Worm (Caenorhabditis elegans) whole organism, mixed stage, embryonic: Measurements from ENCODE around the gene ceh-22.

ENCODE experiments used
- blmp-1 ChIP-seq: fragments of 150-350 bp; optimal IDR thresholded peaks from 2 replicates; lab custom pipeline; 2014; ENCODE audit warnings: missing biosample characterization, missing genetic modification characterization
- elt-1 ChIP-seq: sonication (generic microtip); optimal IDR thresholded peaks from 2 replicates; lab custom pipeline; 2017; ENCODE audit warnings: missing genetic modification characterization, mild to moderate bottlenecking, missing compliant biosample characterization, antibody characterized with exemption, moderate library complexity, borderline replicate concordance; ENCODE audit not compliant: insufficient read depth
- elt-3 ChIP-seq: fragments of 150-350 bp; optimal IDR thresholded peaks from 2 replicates; lab custom pipeline; 2014; ENCODE audit warnings: missing biosample characterization, missing genetic modification characterization
- lsy-2 ChIP-seq: fragments of 150-350 bp; optimal IDR thresholded peaks from 2 replicates; lab custom pipeline; 2014; ENCODE audit warnings: missing biosample characterization, missing genetic modification characterization
- mep-1 ChIP-seq: fragments of 150-350 bp; optimal IDR thresholded peaks from 2 replicates; lab custom pipeline; 2017; ENCODE audit warnings: missing biosample characterization, missing genetic modification reagents, missing genetic modification characterization, inconsistent platforms
- nhr-12 ChIP-seq: fragments of 150-350 bp; optimal IDR thresholded peaks from 2 replicates; lab custom pipeline; 2014; ENCODE audit warnings: missing biosample characterization, missing genetic modification characterization
- nhr-28 ChIP-seq: fragments of 150-350 bp; optimal IDR thresholded peaks from 2 replicates; lab custom pipeline; 2014; ENCODE audit warnings: missing biosample characterization, missing genetic modification characterization
- nhr-76 ChIP-seq: sonication (generic microtip); optimal IDR thresholded peaks from 2 replicates; lab custom pipeline; 2017; ENCODE audit warnings: missing biosample characterization, missing genetic modification characterization
- pha-4 ChIP-seq: fragments of 150-350 bp; optimal IDR thresholded peaks from 2 replicates; lab custom pipeline; 2018; ENCODE audit warnings: missing biosample characterization, missing genetic modification reagents, missing genetic modification characterization
- snpc-4 ChIP-seq: fragments of 150-350 bp; optimal IDR thresholded peaks from 2 replicates; lab custom pipeline; 2014; ENCODE audit warnings: missing biosample characterization, missing genetic modification characterization
- sptf-1 ChIP-seq: sonication (generic microtip); optimal IDR thresholded peaks from 2 replicates; lab custom pipeline; 2017; ENCODE audit warnings: mild to moderate bottlenecking, missing genetic modification characterization, moderate library complexity, missing compliant biosample characterization
- unc-120 ChIP-seq: sonication (generic microtip); optimal IDR thresholded peaks from 2 replicates; lab custom pipeline; 2017; ENCODE audit warnings: missing genetic modification characterization, missing compliant biosample characterization; ENCODE audit not compliant: poor library complexity, severe bottlenecking
- unc-39 ChIP-seq: fragments of 150-350 bp; optimal IDR thresholded peaks from 2 replicates; lab custom pipeline; 2014; ENCODE audit warnings: missing biosample characterization, missing genetic modification characterization
- ztf-11 ChIP-seq: fragments of 150-350 bp; optimal IDR thresholded peaks from 2 replicates; lab custom pipeline; 2014; ENCODE audit warnings: missing biosample characterization, missing genetic modification characterization

ce11 chrV:10648146-10648545 is 23.6 kb upstream of the ceh-22 start, which contains the start of gene aqp-6:
- TF ChIP-seq nhr-28 (tag; lab: Kevin White, UChicago) (no peak), elt-1 (tag; lab: Kevin White, UChicago) (no peak), nhr-12 (tag; lab: Kevin White, UChicago) (no peak), sptf-1 (tag; lab: Kevin White, UChicago) (no peak), unc-120 (tag; lab: Kevin White, UChicago) (no peak), lsy-2 (tag; lab: Kevin White, UChicago) (no peak), pha-4 (tag; lab: Kevin White, UChicago) (no peak), mep-1 (tag; lab: Kevin White, UChicago) (no peak), nhr-76 (tag; lab: Kevin White, UChicago) (no peak), snpc-4 (tag; lab: Kevin White, UChicago) (no peak), unc-39 (no peak), ztf-11 (tag; lab: Kevin White, UChicago) (no peak), blmp-1 (tag; lab: Kevin White, UChicago) (no peak), elt-3 (tag; lab: Kevin White, UChicago) (no peak)
